Fruit fly (Drosophila melanogaster) whole organism, embryonic: ENCODE data around the gene srp.

Experiments
- CG6689 ChIP-seq: fragments of 200-800 bp; sonication (Bioruptor generic); IDR thresholded peaks from 2 replicates; pipeline ENCODE4 v1.3.6; 2022; ENCODE audit warnings: missing biosample characterization, missing genetic modification characterization
- CG6854 ChIP-seq: fragments of 200-800 bp; sonication (Bioruptor generic); optimal IDR thresholded peaks from 3 replicates; lab custom pipeline; 2017; ENCODE audit warnings: missing biosample characterization, mild to moderate bottlenecking, missing genetic modification characterization
- CG8478 ChIP-seq: fragments of >200 bp; optimal IDR thresholded peaks from 2 replicates; lab custom pipeline; 2018
- Fer1 ChIP-seq: fragments of 200-800 bp; sonication (Bioruptor generic); optimal IDR thresholded peaks from 2 replicates; lab custom pipeline; 2017; ENCODE audit warnings: missing biosample characterization, mild to moderate bottlenecking, missing genetic modification characterization
- Mes4 ChIP-seq: fragments of 200-800 bp; sonication (Bioruptor generic); optimal IDR thresholded peaks from 2 replicates; lab custom pipeline; 2016; ENCODE audit warnings: missing biosample characterization, missing genetic modification characterization
- Nf-YA ChIP-seq: fragments of 200-800 bp; sonication (Bioruptor generic); IDR thresholded peaks from 2 replicates; pipeline ENCODE4 v1.3.6; 2022; ENCODE audit warnings: missing biosample characterization, missing genetic modification characterization
- dysf ChIP-seq: fragments of 200-800 bp; sonication (Bioruptor generic); IDR thresholded peaks from 3 replicates; pipeline ENCODE4 v1.3.6; 2022; ENCODE audit warnings: missing biosample characterization, missing genetic modification characterization
- hbn ChIP-seq: fragments of 200-800 bp; sonication (Bioruptor generic); IDR thresholded peaks from 2 replicates; pipeline ENCODE4 v1.3.6; 2022; ENCODE audit warnings: missing biosample characterization, missing genetic modification characterization; ENCODE audit not compliant: partially characterized antibody
- lbe ChIP-seq: fragments of 200-800 bp; sonication (Bioruptor generic); optimal IDR thresholded peaks from 2 replicates; lab custom pipeline; 2016; ENCODE audit warnings: missing biosample characterization, mild to moderate bottlenecking, missing genetic modification characterization
- so ChIP-seq: fragments of 200-800 bp; sonication (Bioruptor generic); IDR thresholded peaks from 3 replicates; pipeline ENCODE4 v1.3.6; 2022; ENCODE audit warnings: missing biosample characterization, missing genetic modification characterization
- zen ChIP-seq: fragments of 200-800 bp; sonication (Bioruptor generic); optimal IDR thresholded peaks from 3 replicates; lab custom pipeline; 2018; ENCODE audit warnings: missing biosample characterization, mild to moderate bottlenecking, missing genetic modification characterization, moderate library complexity

DNA sequence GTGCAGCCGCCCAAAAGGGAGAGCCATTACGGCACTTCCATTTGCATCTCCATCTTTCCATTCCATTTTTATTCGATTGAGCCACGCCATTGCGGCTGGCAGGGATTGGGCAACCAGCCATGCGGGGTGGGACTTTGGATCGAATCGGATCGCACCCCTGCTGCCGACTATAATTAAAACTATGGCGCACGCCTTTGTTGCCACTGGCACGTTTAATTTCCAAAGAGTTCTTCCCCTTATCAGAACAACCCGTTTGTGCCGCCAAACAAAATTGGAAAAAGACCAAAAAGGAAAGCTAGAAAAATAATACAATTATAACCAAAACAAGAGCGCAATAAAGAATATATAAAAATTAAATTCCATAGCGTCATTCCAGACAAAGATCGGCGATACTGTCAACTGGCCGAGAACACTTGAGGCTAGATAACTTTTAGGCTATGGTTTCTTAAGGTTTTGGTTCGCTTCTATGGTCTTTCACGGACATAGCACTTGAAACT lies 24.1 kb downstream of the srp start:
- TF ChIP-seq lbe (GFP tag; lab: Kevin White, UChicago): no peak
- no peak for TF ChIP-seq CG8478 (lab: Kevin White, UChicago)
- TF ChIP-seq CG6854: no peak
- TF ChIP-seq so (GFP tag; lab: Robert Waterston, UW): no peak
- TF ChIP-seq dysf (GFP tag; lab: Robert Waterston, UW): no peak
- no peak for TF ChIP-seq CG6689 (GFP tag; lab: Robert Waterston, UW)
- no peak for TF ChIP-seq hbn (GFP tag; lab: Robert Waterston, UW)
- TF ChIP-seq zen: no peak
- no peak for TF ChIP-seq Nf-YA (GFP tag; lab: Robert Waterston, UW)
- TF ChIP-seq Mes4 (GFP tag; lab: Kevin White, UChicago): no peak
- no peak for TF ChIP-seq Fer1 (GFP tag; lab: Kevin White, UChicago)
